Fruit fly (Drosophila melanogaster) whole organism, embryonic: ENCODE data around the gene CG7079.

Source experiments
- Awh ChIP-seq: fragments of 200-800 bp; sonication (Bioruptor generic); IDR thresholded peaks from 2 replicates; pipeline ENCODE4, ENCODE4 v1.3.6; 2022; ENCODE audit warnings: missing biosample characterization, missing genetic modification characterization
- Bteb2 ChIP-seq: fragments of 200-800 bp; sonication (Bioruptor generic); optimal IDR thresholded peaks from 2 replicates; lab custom pipeline; 2016; ENCODE audit warnings: missing biosample characterization, missing genetic modification characterization
- CG10267 ChIP-seq: fragments of 200-800 bp; sonication (Bioruptor generic); optimal IDR thresholded peaks from 2 replicates; lab custom pipeline; 2018; ENCODE audit warnings: missing biosample characterization, mild to moderate bottlenecking, missing genetic modification characterization, moderate library complexity
- CG10462 ChIP-seq: fragments of 200-800 bp; sonication (Bioruptor generic); optimal IDR thresholded peaks from 2 replicates; lab custom pipeline; 2016; ENCODE audit warnings: missing biosample characterization, missing genetic modification characterization
- CG10959 ChIP-seq: fragments of 200-800 bp; sonication (Bioruptor generic); IDR thresholded peaks from 2 replicates; pipeline ENCODE4 v1.3.6; 2022; ENCODE audit warnings: missing biosample characterization, missing genetic modification characterization
- CG12659 ChIP-seq: fragments of 200-800 bp; sonication (Bioruptor generic); optimal IDR thresholded peaks from 3 replicates; lab custom pipeline; 2017; ENCODE audit warnings: mild to moderate bottlenecking, missing biosample characterization, missing genetic modification reagents, missing genetic modification characterization
- CG12769 ChIP-seq: fragments of 200-800 bp; sonication (Bioruptor generic); optimal IDR thresholded peaks from 2 replicates; lab custom pipeline; 2019; ENCODE audit warnings: missing biosample characterization, mild to moderate bottlenecking, missing genetic modification characterization, moderate library complexity
- CG14710 ChIP-seq: fragments of 200-800 bp; sonication (Bioruptor generic); optimal IDR thresholded peaks from 3 replicates; lab custom pipeline; 2019; ENCODE audit warnings: missing biosample characterization, mild to moderate bottlenecking, missing genetic modification characterization, moderate library complexity
- CG14965 ChIP-seq: fragments of 200-800 bp; sonication (Bioruptor generic); optimal IDR thresholded peaks from 2 replicates; lab custom pipeline; 2016; ENCODE audit warnings: missing biosample characterization, missing genetic modification characterization, borderline replicate concordance
- CG2678 ChIP-seq: fragments of 200-800 bp; sonication (Bioruptor generic); optimal IDR thresholded peaks from 3 replicates; lab custom pipeline; 2019; ENCODE audit warnings: missing biosample characterization, mild to moderate bottlenecking, missing genetic modification characterization, moderate library complexity
- CG32532 ChIP-seq: fragments of 200-800 bp; sonication (Bioruptor generic); IDR thresholded peaks from 2 replicates; pipeline ENCODE4 v1.3.6; 2022; ENCODE audit warnings: missing biosample characterization, missing genetic modification characterization
- CG33213 ChIP-seq: fragments of 200-800 bp; sonication (Bioruptor generic); optimal IDR thresholded peaks from 3 replicates; lab custom pipeline; 2016; ENCODE audit warnings: missing biosample characterization, missing genetic modification characterization
- CG3995 ChIP-seq: fragments of 200-800 bp; sonication (Bioruptor generic); optimal IDR thresholded peaks from 3 replicates; lab custom pipeline; 2016; ENCODE audit warnings: missing biosample characterization, missing genetic modification characterization
- CG4282 ChIP-seq: fragments of 200-800 bp; sonication (Bioruptor generic); optimal IDR thresholded peaks from 2 replicates; lab custom pipeline; 2016; ENCODE audit warnings: missing biosample characterization, missing genetic modification characterization
- CG6175 ChIP-seq: fragments of 200-800 bp; sonication (Bioruptor generic); IDR thresholded peaks from 3 replicates; pipeline ENCODE4 v1.3.6; 2022; ENCODE audit warnings: missing biosample characterization, missing genetic modification characterization
- CG6791 ChIP-seq: fragments of 200-800 bp; sonication (Bioruptor generic); IDR thresholded peaks from 3 replicates; pipeline ENCODE4 v1.3.6; 2022; ENCODE audit warnings: missing biosample characterization, missing genetic modification characterization; ENCODE audit not compliant: partially characterized antibody
- CoRest ChIP-seq: fragments of 200-800 bp; sonication (Bioruptor generic); optimal IDR thresholded peaks from 3 replicates; lab custom pipeline; 2018; ENCODE audit warnings: missing biosample characterization, mild to moderate bottlenecking, missing genetic modification characterization, moderate library complexity
- Doc2 ChIP-seq: fragments of 200-800 bp; sonication (Bioruptor generic); IDR thresholded peaks from 2 replicates; pipeline ENCODE4 v1.3.6; 2022; ENCODE audit warnings: missing biosample characterization, missing genetic modification characterization
- HLH3B ChIP-seq: fragments of 200-800 bp; sonication (Bioruptor generic); IDR thresholded peaks from 2 replicates; pipeline ENCODE4 v1.3.6; 2022; ENCODE audit warnings: missing biosample characterization, missing genetic modification characterization
- Lpt ChIP-seq: fragments of >200 bp; optimal IDR thresholded peaks from 2 replicates; lab custom pipeline; 2018; ENCODE audit warnings: missing biosample characterization, missing genetic modification characterization
- MESR4 ChIP-seq: fragments of 200-800 bp; sonication (Bioruptor generic); optimal IDR thresholded peaks from 2 replicates; lab custom pipeline; 2018; ENCODE audit warnings: missing biosample characterization, mild to moderate bottlenecking, missing genetic modification characterization, moderate library complexity
- Med ChIP-seq: fragments of 200-800 bp; sonication (Bioruptor generic); peaks from one replicate; lab custom pipeline; 2016; ENCODE audit warnings: missing biosample characterization, missing genetic modification characterization, mild to moderate bottlenecking, inconsistent platforms, moderate library complexity
- NC2β ChIP-seq: fragments of 200-800 bp; sonication (Bioruptor generic); optimal IDR thresholded peaks from 2 replicates; lab custom pipeline; 2016; ENCODE audit warnings: missing biosample characterization, missing genetic modification characterization
- Nf-YC ChIP-seq: fragments of 200-800 bp; optimal IDR thresholded peaks from 3 replicates; lab custom pipeline; 2019; ENCODE audit warnings: missing biosample characterization, mild to moderate bottlenecking, missing genetic modification characterization, moderate library complexity
- Opbp ChIP-seq: fragments of 200-800 bp; sonication (Bioruptor generic); IDR thresholded peaks from 3 replicates; pipeline ENCODE4 v1.3.6; 2022; ENCODE audit warnings: missing biosample characterization, missing genetic modification characterization; ENCODE audit not compliant: partially characterized antibody
- Sox102F ChIP-seq: fragments of 200-800 bp; sonication (Bioruptor generic); optimal IDR thresholded peaks from 2 replicates; lab custom pipeline; 2018; ENCODE audit warnings: missing biosample characterization, mild to moderate bottlenecking, missing genetic modification characterization, moderate library complexity
- Vsx1 ChIP-seq: fragments of 200-800 bp; sonication (Bioruptor generic); optimal IDR thresholded peaks from 2 replicates; lab custom pipeline; 2017; ENCODE audit warnings: missing biosample characterization, mild to moderate bottlenecking, missing genetic modification characterization, missing genetic modification reagents
- bbx ChIP-seq: fragments of 200-800 bp; sonication (Bioruptor generic); IDR thresholded peaks from 2 replicates; pipeline ENCODE4 v1.3.6; 2022; ENCODE audit warnings: missing biosample characterization, missing genetic modification characterization; ENCODE audit not compliant: partially characterized antibody
- bsh ChIP-seq, 2 experiments: fragments of 200-800 bp; sonication (Bioruptor generic); optimal IDR thresholded peaks; 2 replicates each; lab custom pipeline; 2017 to 2018; ENCODE audit warnings: mild to moderate bottlenecking in 2 of 2, missing biosample characterization in 2 of 2, missing genetic modification characterization in 2 of 2, moderate library complexity in 1 of 2
- crol ChIP-seq: fragments of 200-800 bp; sonication (Bioruptor generic); IDR thresholded peaks from 2 replicates; pipeline ENCODE4 v1.3.6; 2022; ENCODE audit warnings: missing biosample characterization, missing genetic modification characterization
- cwo ChIP-seq: fragments of 200-800 bp; sonication (Bioruptor generic); optimal IDR thresholded peaks from 3 replicates; lab custom pipeline; 2017; ENCODE audit warnings: missing biosample characterization, missing genetic modification characterization, mild to moderate bottlenecking, moderate library complexity, missing genetic modification reagents
- dm ChIP-seq: fragments of 200-800 bp; sonication (Bioruptor generic); optimal IDR thresholded peaks from 3 replicates; lab custom pipeline; 2016; ENCODE audit warnings: missing biosample characterization, missing genetic modification characterization
- en ChIP-seq: fragments of 200-800 bp; sonication (Bioruptor generic); optimal IDR thresholded peaks from 2 replicates; lab custom pipeline; 2016; ENCODE audit warnings: missing biosample characterization, missing genetic modification characterization
- eve ChIP-seq, 2 experiments: fragments of >200 bp; optimal IDR thresholded peaks; 2 replicates each; lab custom pipeline; 2017; ENCODE audit warnings: missing biosample characterization in 2 of 2, missing genetic modification characterization in 2 of 2
- her ChIP-seq: fragments of 200-800 bp; sonication (Bioruptor generic); optimal IDR thresholded peaks from 2 replicates; lab custom pipeline; 2016; ENCODE audit warnings: missing biosample characterization, missing genetic modification characterization
- hth ChIP-seq: fragments of >200 bp; optimal IDR thresholded peaks from 2 replicates; lab custom pipeline; 2017; ENCODE audit warnings: inconsistent platforms
- nau ChIP-seq: fragments of 200-800 bp; sonication (Bioruptor generic); optimal IDR thresholded peaks from 3 replicates; lab custom pipeline; 2017; ENCODE audit warnings: missing biosample characterization, mild to moderate bottlenecking, missing genetic modification characterization, missing genetic modification reagents
- oc ChIP-seq: fragments of 200-800 bp; sonication (Bioruptor generic); optimal IDR thresholded peaks from 2 replicates; lab custom pipeline; 2018; ENCODE audit warnings: missing biosample characterization, mild to moderate bottlenecking, missing genetic modification characterization, moderate library complexity
- p53 ChIP-seq: fragments of 200-800 bp; sonication (Bioruptor generic); optimal IDR thresholded peaks from 2 replicates; lab custom pipeline; 2016; ENCODE audit warnings: missing biosample characterization, missing genetic modification characterization
- prd ChIP-seq, 3 experiments: fragments of >200 bp in 2 of 3; fragments of 200-800 bp in 1 of 3; sonication (Bioruptor generic) in 1 of 3; optimal IDR thresholded peaks in 2 of 3; IDR thresholded peaks in 1 of 3; 2 replicates in 2 of 3; 3 replicates in 1 of 3; pipeline versions ENCODE4 v1.3.6 to Lab custom; 2017 to 2022; ENCODE audit warnings: missing biosample characterization in 1 of 3, missing genetic modification characterization in 1 of 3
- pum ChIP-seq: fragments of 200-800 bp; sonication (Bioruptor generic); optimal IDR thresholded peaks from 2 replicates; lab custom pipeline; 2016; ENCODE audit warnings: missing biosample characterization, missing genetic modification characterization
- pzg ChIP-seq: fragments of 200-800 bp; sonication (Bioruptor generic); optimal IDR thresholded peaks from 3 replicates; lab custom pipeline; 2018; ENCODE audit warnings: missing biosample characterization, mild to moderate bottlenecking, missing genetic modification characterization, moderate library complexity
- sd ChIP-seq: fragments of 200-800 bp; sonication (Bioruptor generic); optimal IDR thresholded peaks from 3 replicates; lab custom pipeline; 2018; ENCODE audit warnings: missing biosample characterization, mild to moderate bottlenecking, missing genetic modification characterization, moderate library complexity
- sim ChIP-seq: fragments of 200-800 bp; sonication (Bioruptor generic); IDR thresholded peaks from 2 replicates; pipeline ENCODE4 v1.3.6; 2022; ENCODE audit warnings: missing biosample characterization, missing genetic modification characterization
- sima ChIP-seq: fragments of 200-800 bp; sonication (Bioruptor generic); optimal IDR thresholded peaks from 2 replicates; lab custom pipeline; 2016; ENCODE audit warnings: missing biosample characterization, missing genetic modification characterization
- slou ChIP-seq: fragments of 200-800 bp; sonication (Bioruptor generic); optimal IDR thresholded peaks from 3 replicates; lab custom pipeline; 2016; ENCODE audit warnings: missing biosample characterization, missing genetic modification characterization
- sug ChIP-seq: fragments of 200-800 bp; optimal IDR thresholded peaks from 2 replicates; lab custom pipeline; 2019; ENCODE audit warnings: missing biosample characterization, mild to moderate bottlenecking, missing genetic modification characterization, moderate library complexity
- trem ChIP-seq: fragments of 200-800 bp; optimal IDR thresholded peaks from 3 replicates; lab custom pipeline; 2019; ENCODE audit warnings: missing biosample characterization, mild to moderate bottlenecking, missing genetic modification characterization, moderate library complexity
- trh ChIP-seq: fragments of 200-800 bp; sonication (Bioruptor generic); optimal IDR thresholded peaks from 2 replicates; lab custom pipeline; 2016; ENCODE audit warnings: missing biosample characterization, missing genetic modification characterization

The CG7079 gene

dm6 chr3R:21073141-21073540, 24.5 kb upstream of the CG7079 start, which contains the start of gene r-l (continued):
- TF ChIP-seq Opbp (0 out of 3 replicates have a peak, but pooled peaks have one; percentile 12), dm (GFP tag; lab: Kevin White, UChicago) (peak; percentile 92), nau (GFP tag; lab: Kevin White, UChicago) (no peak), Awh (GFP tag; lab: Robert Waterston, UW) (no peak), prd (optimal IDR thresholded peaks at IDR 0.05; lab: Kevin White, UChicago) (no peak), prd (GFP tag; IDR thresholded peaks at IDR 0.05; lab: Robert Waterston, UW) (no peak), Nf-YC (tag; lab: Kevin White, UChicago) (peak; percentile 80), MESR4 (GFP tag; lab: Kevin White, UChicago) (peak; percentile 62), CG14710 (tag; lab: Kevin White, UChicago) (peak; percentile 71), cwo (GFP tag; lab: Kevin White, UChicago) (peak; percentile 40), sug (tag; lab: Kevin White, UChicago) (peak; percentile 38), pzg (GFP tag; lab: Kevin White, UChicago) (peak; percentile 98), p53 (GFP tag; lab: Kevin White, UChicago) (peak; percentile 44), Lpt (GFP tag; lab: Kevin White, UChicago) (no peak), her (GFP tag; lab: Kevin White, UChicago) (no peak), CG14965 (no peak), Med (GFP tag; lab: Kevin White, UChicago) (peak; percentile 88), CG10959 (no peak), CG33213 (peak; percentile 59), CoRest (tag; lab: Kevin White, UChicago) (peak; percentile 45), trh (GFP tag; lab: Kevin White, UChicago) (no peak), trem (tag; lab: Kevin White, UChicago) (peak; percentile 48)

dm6 chr3R:21071943-21072500, 23.4 kb upstream of the CG7079 start:
- TF ChIP-seq CG10267 (tag; lab: Kevin White, UChicago) (no peak), en (no peak), Sox102F (GFP tag; lab: Kevin White, UChicago) (no peak), slou (GFP tag; lab: Kevin White, UChicago) (no peak), CG3995 (GFP tag; lab: Kevin White, UChicago) (peak; percentile 75), sima (GFP tag; lab: Kevin White, UChicago) (no peak), CG6791 (0 out of 3 replicates have a peak, but pooled peaks have one; percentile 9), hth (lab: Kevin White, UChicago) (no peak), Doc2 (GFP tag; lab: Robert Waterston, UW) (no peak), CG2678 (tag; lab: Kevin White, UChicago) (no peak), Med (GFP tag; lab: Kevin White, UChicago) (peak; percentile 48), eve (GFP tag; optimal IDR thresholded peaks at IDR 0.05; lab: Kevin White, UChicago) (no peak), bbx (GFP tag; lab: Robert Waterston, UW) (peak; percentile 17; the same call in 1 of the 2 replicates), crol (GFP tag; lab: Robert Waterston, UW) (no peak), pum (no peak), sd (tag; lab: Kevin White, UChicago) (peak; percentile 56), CG32532 (no peak), CG10462 (GFP tag; lab: Kevin White, UChicago) (no peak), CG14710 (tag; lab: Kevin White, UChicago) (no peak), bsh (GFP tag; optimal IDR thresholded peaks at IDR 0.05; lab: Kevin White, UChicago) (no peak), NC2β (GFP tag; lab: Kevin White, UChicago) (no peak), Vsx1 (no peak), cwo (GFP tag; lab: Kevin White, UChicago) (peak; percentile 96), sim (GFP tag; lab: Robert Waterston, UW) (no peak), Bteb2 (GFP tag; lab: Kevin White, UChicago) (no peak), HLH3B (GFP tag; lab: Robert Waterston, UW) (no peak), CG6175 (GFP tag; lab: Robert Waterston, UW) (no peak), CG12769 (tag; lab: Kevin White, UChicago) (peak; percentile 62), oc (tag; lab: Kevin White, UChicago) (no peak), CG12659 (no peak), sug (tag; lab: Kevin White, UChicago) (peak; percentile 28), CG4282 (GFP tag; lab: Kevin White, UChicago) (no peak)
